Worm (Caenorhabditis elegans) whole organism, L2 larva: Measurements from ENCODE around the gene srh-42.

ENCODE experiments used
- aly-2 ChIP-seq: fragments of 150-350 bp; optimal IDR thresholded peaks from 2 replicates; lab custom pipeline; 2014; ENCODE audit warnings: missing biosample characterization, missing genetic modification characterization
- crh-2 ChIP-seq: sonication (generic microtip); optimal IDR thresholded peaks from 2 replicates; lab custom pipeline; 2017; ENCODE audit warnings: missing biosample characterization, missing genetic modification characterization
- mbf-1 ChIP-seq: sonication (generic microtip); optimal IDR thresholded peaks from 2 replicates; lab custom pipeline; 2017; ENCODE audit warnings: missing biosample characterization, missing genetic modification characterization
- nhr-11 ChIP-seq: fragments of 150-350 bp; optimal IDR thresholded peaks from 2 replicates; lab custom pipeline; 2014; ENCODE audit warnings: missing biosample characterization, missing genetic modification characterization
- nhr-129 ChIP-seq: fragments of 150-350 bp; optimal IDR thresholded peaks from 2 replicates; lab custom pipeline; 2014; ENCODE audit warnings: missing biosample characterization, missing genetic modification characterization
- nhr-237 ChIP-seq: fragments of 150-350 bp; optimal IDR thresholded peaks from 2 replicates; lab custom pipeline; 2014; ENCODE audit warnings: missing biosample characterization, missing genetic modification characterization
- skn-1 ChIP-seq: sonication (generic microtip); optimal IDR thresholded peaks from 2 replicates; lab custom pipeline; 2017; ENCODE audit warnings: missing biosample characterization, missing genetic modification characterization
- ztf-1 ChIP-seq: fragments of 200-800 bp; sonication (Bioruptor generic); conservative IDR thresholded peaks from 2 replicates; pipeline ENCODE4 v1.3.6; 2022; ENCODE audit warnings: missing genetic modification characterization, missing compliant biosample characterization
- ztf-4 ChIP-seq: fragments of 150-350 bp; optimal IDR thresholded peaks from 2 replicates; lab custom pipeline; 2014; ENCODE audit warnings: missing biosample characterization, missing genetic modification characterization

- no peak for TF ChIP-seq crh-2 (tag; lab: Kevin White, UChicago)
- no peak for TF ChIP-seq nhr-129 (tag; lab: Kevin White, UChicago)
- no peak for TF ChIP-seq nhr-237 (tag; lab: Kevin White, UChicago)
- TF ChIP-seq ztf-1, result no peak
- TF ChIP-seq ztf-4 (tag; lab: Kevin White, UChicago), result no peak
- TF ChIP-seq nhr-11 (tag; lab: Kevin White, UChicago), result no peak
- TF ChIP-seq mbf-1 (tag; lab: Kevin White, UChicago), result no peak
- no peak for TF ChIP-seq skn-1
- TF ChIP-seq aly-2 (tag; lab: Kevin White, UChicago), result no peak
Observed at ce11 chrII:14269839-14270238, 19.0 kb downstream of the srh-42 start.
